Fruit fly (Drosophila melanogaster): Measurements from ENCODE around the gene CG42779.
A peak's percentile ranks its signal among the peaks of the same experiment; 100 is the strongest.

The CG42779 gene

DNA sequence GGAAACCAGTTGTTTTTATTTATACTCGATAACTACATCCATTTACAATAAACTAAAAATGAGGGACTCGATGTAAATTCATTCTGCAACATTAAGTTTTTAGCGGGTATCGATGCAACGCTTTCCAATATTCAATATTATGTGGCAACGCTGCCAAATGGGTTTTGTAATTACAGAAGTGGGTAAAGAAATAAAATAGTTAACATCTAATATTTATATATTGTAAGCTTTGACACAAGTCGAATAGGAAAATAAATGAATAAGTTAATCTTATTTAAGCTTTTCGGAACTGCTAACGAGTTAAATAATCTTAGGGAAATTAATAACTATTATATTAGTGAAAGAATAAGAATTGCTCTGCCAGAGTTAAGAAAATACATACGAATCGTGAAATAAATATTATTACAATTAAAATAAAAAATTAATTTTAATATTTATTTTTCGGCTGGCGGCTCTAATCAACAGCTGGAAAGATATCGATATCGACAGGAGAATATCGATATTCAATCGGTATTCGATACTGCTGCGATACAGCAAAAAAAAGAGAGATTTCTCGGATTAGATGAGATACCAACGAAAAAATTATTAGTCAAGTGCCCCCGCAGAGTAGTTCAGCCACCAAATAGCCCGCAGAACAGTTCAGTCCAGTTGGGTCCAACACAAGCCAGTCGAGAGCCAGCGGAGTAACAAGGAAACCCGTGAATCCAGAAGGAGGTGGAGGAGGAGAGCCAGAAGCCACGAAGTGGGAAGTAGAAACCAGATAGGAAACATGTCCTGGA lies 36.2 kb upstream of the CG42779 start, which contains the start of gene GckIII (continued):
- TF ChIP-seq NC2β (GFP tag; optimal IDR thresholded peaks at IDR 0.05) (no peak), disco-r (GFP tag; optimal IDR thresholded peaks at IDR 0.05) (no peak), CG30431 (GFP tag; optimal IDR thresholded peaks at IDR 0.05) (no peak), toy (GFP tag; IDR thresholded peaks at IDR 0.05) (no peak), CG34376 (GFP tag; optimal IDR thresholded peaks at IDR 0.05) (no peak), HmgZ (tag; optimal IDR thresholded peaks at IDR 0.05) (no peak), stc (GFP tag; IDR thresholded peaks at IDR 0.05) (no peak), sr (GFP tag; IDR thresholded peaks at IDR 0.05) (no peak), CG32767 (GFP tag; IDR thresholded peaks at IDR 0.05) (no peak), insv (GFP tag; optimal IDR thresholded peaks at IDR 0.05) (no peak), Antp (GFP tag; optimal IDR thresholded peaks at IDR 0.05) (no peak)

DNA sequence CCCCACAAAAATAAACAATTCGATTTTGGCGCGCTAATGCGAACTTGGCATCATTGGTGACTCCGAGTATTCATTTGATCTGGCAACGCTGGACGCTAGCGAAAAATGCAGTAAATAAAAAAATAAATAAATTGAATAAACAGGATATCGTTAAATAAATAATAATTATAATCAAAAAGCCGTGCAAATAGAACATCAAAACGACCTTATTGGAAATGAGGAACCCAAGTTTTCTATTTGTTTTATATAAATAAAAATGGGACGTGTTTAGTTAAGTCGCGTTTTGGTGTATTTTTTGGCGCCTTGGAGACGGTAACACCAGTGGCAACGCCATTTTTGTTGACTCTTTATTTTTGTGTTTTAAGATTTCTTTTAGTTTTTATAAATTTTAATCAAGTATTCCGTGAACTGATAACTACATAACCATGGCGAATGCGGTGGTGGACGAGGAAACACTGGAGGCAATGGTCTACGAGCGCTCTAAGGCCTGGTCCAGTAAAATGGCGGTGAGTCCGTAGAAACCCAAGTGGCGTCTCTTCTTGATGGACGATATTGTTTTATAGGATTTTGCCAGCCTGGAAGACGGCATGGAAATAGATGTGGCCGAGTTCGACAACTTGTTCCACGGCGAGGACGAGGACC lies 33.3 kb upstream of the CG42779 start, which contains the start of gene cal1:
Gene cal1 (plus strand): TSS at position 304 of the 642 bp plus-strand sequence.
- TF ChIP-seq MESR4 (GFP tag; optimal IDR thresholded peaks at IDR 0.05) (peak; percentile 75), CG43689 (GFP tag; IDR thresholded peaks at IDR 0.05) (no peak), Dref (GFP tag; IDR thresholded peaks at IDR 0.05) (no peak), CG11695 (GFP tag; IDR thresholded peaks at IDR 0.05) (no peak), CG10274 (GFP tag; optimal IDR thresholded peaks at IDR 0.05) (no peak), E2f1 (GFP tag; IDR thresholded peaks at IDR 0.05) (0 out of 2 replicates have a peak, but pooled peaks have one; percentile 22), CG9797 (GFP tag; optimal IDR thresholded peaks at IDR 0.05) (peak; percentile 77), CTCF (GFP tag; optimal IDR thresholded peaks at IDR 0.05) (peak; percentile 4), CG4707 (GFP tag; optimal IDR thresholded peaks at IDR 0.05) (no peak), CG30020 (tag; optimal IDR thresholded peaks at IDR 0.05) (peak; percentile 39), row (GFP tag; IDR thresholded peaks at IDR 0.05) (peak; percentile 49), ash1 (GFP tag; optimal IDR thresholded peaks at IDR 0.05) (no peak), Fer3 (tag; optimal IDR thresholded peaks at IDR 0.05) (no peak), CG3847 (GFP tag; IDR thresholded peaks at IDR 0.05) (peak; percentile 32; the same call in 1 of the 2 replicates), CG9876 (GFP tag; optimal IDR thresholded peaks at IDR 0.05) (no peak), Med (GFP tag) (no peak), CG32532 (GFP tag; IDR thresholded peaks at IDR 0.05) (no peak), chm (GFP tag; IDR thresholded peaks at IDR 0.05) (no peak), crp (GFP tag; optimal IDR thresholded peaks at IDR 0.05) (peak in 1 of 2 experiments; percentile 11), BEAF-32 (GFP tag; optimal IDR thresholded peaks at IDR 0.05) (peak; percentile 51), CG33557 (GFP tag; optimal IDR thresholded peaks at IDR 0.05) (no peak), nmo (GFP tag; optimal IDR thresholded peaks at IDR 0.05) (peak; percentile 49), CG17186 (GFP tag; optimal IDR thresholded peaks at IDR 0.05) (peak; percentile 11), CG2712 (tag; optimal IDR thresholded peaks at IDR 0.05) (peak; percentile 51), gfzf (GFP tag; optimal IDR thresholded peaks at IDR 0.05) (peak; percentile 65), CG8924 (tag; optimal IDR thresholded peaks at IDR 0.05) (peak; percentile 19), sug (tag; optimal IDR thresholded peaks at IDR 0.05) (no peak), CG10267 (tag; optimal IDR thresholded peaks at IDR 0.05) (peak; percentile 64), sens (GFP tag) (peak; percentile 58), CG17829 (tag; optimal IDR thresholded peaks at IDR 0.05) (peak; percentile 48), CoRest (tag; optimal IDR thresholded peaks at IDR 0.05) (peak; percentile 38), Sin3A (optimal IDR thresholded peaks at IDR 0.05) (peak; percentile 77), Scr (GFP tag; IDR thresholded peaks at IDR 0.05; ENCODE audit: partially characterized antibody) (peak; percentile 35), Lpt (GFP tag; optimal IDR thresholded peaks at IDR 0.05) (no peak), knrl (GFP tag; IDR thresholded peaks at IDR 0.05; ENCODE audit: partially characterized antibody) (peak; percentile 52; the same call in 2 of the 3 replicates), tll (GFP tag; optimal IDR thresholded peaks at IDR 0.05) (peak in 1 of 2 experiments; percentile 77), crc (GFP tag; optimal IDR thresholded peaks at IDR 0.05) (no peak)

All from whole organism, embryonic.